Fruit fly (Drosophila melanogaster) whole organism, wandering third instar larva: ENCODE data around the gene Rdl.

Experiments used
- Abd-B ChIP-seq: fragments of >200 bp; optimal IDR thresholded peaks from 2 replicates; lab custom pipeline; 2017; ENCODE audit warnings: missing biosample characterization, missing genetic modification characterization
- CG32264 ChIP-seq: fragments of 200-800 bp; sonication (Bioruptor generic); optimal IDR thresholded peaks from 2 replicates; lab custom pipeline; 2016; ENCODE audit warnings: missing biosample characterization, missing genetic modification characterization
- CrebA ChIP-seq: fragments of 200-800 bp; sonication (Bioruptor generic); optimal IDR thresholded peaks from 2 replicates; lab custom pipeline; 2016; ENCODE audit warnings: missing biosample characterization, mild to moderate bottlenecking, missing genetic modification characterization, borderline replicate concordance
- Dfd ChIP-seq: fragments of >200 bp; optimal IDR thresholded peaks from 2 replicates; lab custom pipeline; 2017; ENCODE audit warnings: missing biosample characterization, missing genetic modification characterization
- Dif ChIP-seq: fragments of 200-275, 200-300 bp; sonication (Bioruptor generic); optimal IDR thresholded peaks from 2 replicates; lab custom pipeline; 2018; ENCODE audit warnings: missing biosample characterization, missing genetic modification characterization; ENCODE audit not compliant: partially characterized antibody
- GATAd ChIP-seq: sonication (Bioruptor generic); optimal IDR thresholded peaks from 2 replicates; lab custom pipeline; 2016; ENCODE audit warnings: missing biosample characterization, missing genetic modification characterization
- HLH106 ChIP-seq: fragments of 200-800 bp; optimal IDR thresholded peaks from 3 replicates; lab custom pipeline; 2019; ENCODE audit warnings: missing biosample characterization, mild to moderate bottlenecking, missing genetic modification characterization, moderate library complexity
- Hnf4 ChIP-seq: fragments of 200-800 bp; sonication (Bioruptor generic); optimal IDR thresholded peaks from 2 replicates; lab custom pipeline; 2016; ENCODE audit warnings: missing biosample characterization, mild to moderate bottlenecking, missing genetic modification characterization
- Jra ChIP-seq: sonication (Bioruptor generic); optimal IDR thresholded peaks from 2 replicates; lab custom pipeline; 2016; ENCODE audit warnings: missing biosample characterization, missing genetic modification characterization
- N ChIP-seq: fragments of >200 bp; optimal IDR thresholded peaks from 2 replicates; lab custom pipeline; 2018; ENCODE audit warnings: missing biosample characterization, missing external identifiers, missing genetic modification characterization
- OdsH ChIP-seq: fragments of 200-800 bp; sonication (Bioruptor generic); optimal IDR thresholded peaks from 2 replicates; lab custom pipeline; 2016; ENCODE audit warnings: missing biosample characterization, mild to moderate bottlenecking, missing genetic modification characterization
- Rel ChIP-seq, 2 experiments: fragments of 200-800 bp; sonication (Bioruptor generic) in 1 of 2; optimal IDR thresholded peaks; 2 replicates in 1 of 2; 3 replicates in 1 of 2; lab custom pipeline; 2016 to 2019; ENCODE audit warnings: mild to moderate bottlenecking in 2 of 2, missing biosample characterization in 2 of 2, missing genetic modification characterization in 2 of 2, moderate library complexity in 1 of 2
- Vsx2 ChIP-seq: fragments of 200-300, 225-300 bp; sonication (Bioruptor generic); optimal IDR thresholded peaks from 2 replicates; lab custom pipeline; 2018; ENCODE audit warnings: missing biosample characterization, missing genetic modification characterization; ENCODE audit not compliant: partially characterized antibody
- br ChIP-seq: fragments of 200-800 bp; sonication (Bioruptor generic); optimal IDR thresholded peaks from 2 replicates; lab custom pipeline; 2016; ENCODE audit warnings: missing biosample characterization, missing genetic modification characterization
- brk ChIP-seq: fragments of 200-800 bp; sonication (Bioruptor generic); optimal IDR thresholded peaks from 2 replicates; lab custom pipeline; 2016; ENCODE audit warnings: missing biosample characterization, mild to moderate bottlenecking, missing genetic modification characterization
- dl ChIP-seq, 2 experiments: fragments of 175-275, 200-275 bp in 1 of 2; fragments of 200-275 bp in 1 of 2; sonication (Bioruptor generic); optimal IDR thresholded peaks; lab custom pipeline; 2018; ENCODE audit warnings: mild to moderate bottlenecking in 2 of 2, missing biosample characterization in 2 of 2, missing genetic modification characterization in 2 of 2, moderate library complexity in 2 of 2; ENCODE audit not compliant: partially characterized antibody in 2 of 2, insufficient read depth in 1 of 2
- ey ChIP-seq: fragments of 200-800 bp; sonication (Bioruptor generic); optimal IDR thresholded peaks from 2 replicates; lab custom pipeline; 2016; ENCODE audit warnings: missing biosample characterization, missing genetic modification characterization
- foxo ChIP-seq, 2 experiments: fragments of 200-800 bp; sonication (Bioruptor generic); optimal IDR thresholded peaks; 2 replicates in 1 of 2; 3 replicates in 1 of 2; lab custom pipeline; 2016 to 2017; ENCODE audit warnings: missing biosample characterization in 2 of 2, missing genetic modification characterization in 2 of 2
- fru ChIP-seq: fragments of 200-800 bp; sonication (Bioruptor generic); optimal IDR thresholded peaks from 3 replicates; lab custom pipeline; 2016; ENCODE audit warnings: missing biosample characterization, mild to moderate bottlenecking, missing genetic modification characterization
- h ChIP-seq: fragments of 200-800 bp; sonication (Bioruptor generic); optimal IDR thresholded peaks from 3 replicates; lab custom pipeline; 2016; ENCODE audit warnings: missing biosample characterization, mild to moderate bottlenecking, missing genetic modification characterization
- jim ChIP-seq: fragments of 175-275, 200-325 bp; sonication (Bioruptor generic); optimal IDR thresholded peaks from 2 replicates; lab custom pipeline; 2016; ENCODE audit warnings: missing biosample characterization, mild to moderate bottlenecking, missing genetic modification characterization
- pan ChIP-seq: fragments of >200 bp; optimal IDR thresholded peaks from 2 replicates; lab custom pipeline; 2017
- psq ChIP-seq: fragments of 200-800 bp; sonication (Bioruptor generic); optimal IDR thresholded peaks from 3 replicates; lab custom pipeline; 2017; ENCODE audit warnings: missing biosample characterization, mild to moderate bottlenecking, missing genetic modification characterization, moderate library complexity
- rgr ChIP-seq: fragments of 200-800 bp; sonication (Bioruptor generic); optimal IDR thresholded peaks from 3 replicates; lab custom pipeline; 2016; ENCODE audit warnings: missing biosample characterization, mild to moderate bottlenecking, missing genetic modification characterization
- sage ChIP-seq: fragments of 200-800 bp; sonication (Bioruptor generic); optimal IDR thresholded peaks from 2 replicates; lab custom pipeline; 2016; ENCODE audit warnings: missing biosample characterization, mild to moderate bottlenecking, missing genetic modification characterization
- sv ChIP-seq: fragments of 200-800 bp; sonication (Bioruptor generic); optimal IDR thresholded peaks from 3 replicates; lab custom pipeline; 2016; ENCODE audit warnings: missing biosample characterization, missing genetic modification characterization
- tai ChIP-seq: sonication (Bioruptor generic); optimal IDR thresholded peaks from 2 replicates; lab custom pipeline; 2016; ENCODE audit warnings: missing biosample characterization, missing genetic modification characterization
- usp ChIP-seq: fragments of >200 bp; optimal IDR thresholded peaks from 2 replicates; lab custom pipeline; 2017; ENCODE audit warnings: missing biosample characterization, missing genetic modification characterization
- woc ChIP-seq: sonication (Bioruptor generic); optimal IDR thresholded peaks from 2 replicates; lab custom pipeline; 2016; ENCODE audit warnings: missing biosample characterization, mild to moderate bottlenecking, missing genetic modification characterization

Gene Rdl

dm6 chr3L:9126888-9127689 is 54.9 kb downstream of the Rdl start:
- TF ChIP-seq tai (GFP tag; lab: Kevin White, UChicago): no peak
- no peak for TF ChIP-seq Jra (GFP tag; lab: Kevin White, UChicago)
- TF ChIP-seq rgr (GFP tag; lab: Kevin White, UChicago): no peak
- no peak for TF ChIP-seq sage (GFP tag; lab: Kevin White, UChicago)
- TF ChIP-seq br: no peak
- peak; percentile 11 for TF ChIP-seq HLH106 (tag; lab: Kevin White, UChicago)
- TF ChIP-seq Vsx2 (GFP tag; lab: Kevin White, UChicago): no peak
- no peak for TF ChIP-seq N (GFP tag; lab: Kevin White, UChicago)
- no peak for TF ChIP-seq Dfd (GFP tag; lab: Kevin White, UChicago)
- TF ChIP-seq CG32264 (GFP tag; lab: Kevin White, UChicago): no peak
- TF ChIP-seq Dif: peak; percentile 21
- TF ChIP-seq GATAd: no peak
- no peak for TF ChIP-seq usp (GFP tag; lab: Kevin White, UChicago)
- no peak for TF ChIP-seq Hnf4 (GFP tag; lab: Kevin White, UChicago)
- no peak for TF ChIP-seq woc (GFP tag; lab: Kevin White, UChicago)
- TF ChIP-seq OdsH: no peak
- TF ChIP-seq Rel (GFP tag; optimal IDR thresholded peaks at IDR 0.05; lab: Kevin White, UChicago): no peak
- TF ChIP-seq Rel (tag; optimal IDR thresholded peaks at IDR 0.05; lab: Kevin White, UChicago): no peak
- TF ChIP-seq dl (GFP tag; optimal IDR thresholded peaks at IDR 0.05; lab: Kevin White, UChicago; ENCODE audit: insufficient read depth in 1 of 2, partially characterized antibody in 2 of 2): peak in 1 of 2 experiments; percentile 26
- no peak for TF ChIP-seq psq (GFP tag; lab: Kevin White, UChicago)
- TF ChIP-seq jim (GFP tag; lab: Kevin White, UChicago): no peak
- TF ChIP-seq fru (GFP tag; lab: Kevin White, UChicago): peak; percentile 24
- TF ChIP-seq h (GFP tag; lab: Kevin White, UChicago): peak; percentile 6
- peak in 1 of 2 experiments; percentile 37 for TF ChIP-seq foxo (GFP tag; optimal IDR thresholded peaks at IDR 0.05; lab: Kevin White, UChicago)
- no peak for TF ChIP-seq ey

- TF ChIP-seq HLH106 (tag; lab: Kevin White, UChicago): no peak
- TF ChIP-seq sv (GFP tag; lab: Kevin White, UChicago): peak; percentile 4
Measured at dm6 chr3L:9126021-9126811, 55.7 kb downstream of the Rdl start.

dm6 chr3L:9125261-9126020 is 56.5 kb downstream of the Rdl start:
- peak; percentile 75 for TF ChIP-seq Dif
- no peak for TF ChIP-seq Hnf4 (GFP tag; lab: Kevin White, UChicago)
- TF ChIP-seq dl (GFP tag; optimal IDR thresholded peaks at IDR 0.05; lab: Kevin White, UChicago; ENCODE audit: insufficient read depth in 1 of 2, partially characterized antibody in 2 of 2): peak; percentile 62 to 69
- TF ChIP-seq jim (GFP tag; lab: Kevin White, UChicago): no peak
- no peak for TF ChIP-seq Jra (GFP tag; lab: Kevin White, UChicago)
- TF ChIP-seq usp (GFP tag; lab: Kevin White, UChicago): no peak
- TF ChIP-seq brk: no peak
- no peak for TF ChIP-seq woc (GFP tag; lab: Kevin White, UChicago)
- no peak for TF ChIP-seq pan (lab: Kevin White, UChicago)
- no peak for TF ChIP-seq CrebA (GFP tag; lab: Kevin White, UChicago)
- TF ChIP-seq HLH106 (tag; lab: Kevin White, UChicago): no peak
- TF ChIP-seq psq (GFP tag; lab: Kevin White, UChicago): no peak
- no peak for TF ChIP-seq GATAd
- TF ChIP-seq Rel (GFP tag; optimal IDR thresholded peaks at IDR 0.05; lab: Kevin White, UChicago): no peak
- no peak for TF ChIP-seq Rel (tag; optimal IDR thresholded peaks at IDR 0.05; lab: Kevin White, UChicago)

dm6 chr3L:9124923-9125260 is 57.1 kb downstream of the Rdl start:
- TF ChIP-seq Dfd (GFP tag; lab: Kevin White, UChicago) (peak; percentile 27), Abd-B (GFP tag; lab: Kevin White, UChicago) (no peak)
